Fruit fly (Drosophila melanogaster) whole organism, embryonic: Measurements from ENCODE around the gene CG43163.

Experiments used
- Aef1 ChIP-seq: fragments of 200-800 bp; sonication (Bioruptor generic); IDR thresholded peaks from 3 replicates; pipeline ENCODE4 v1.3.6; 2022; ENCODE audit warnings: missing biosample characterization, missing genetic modification characterization
- Antp ChIP-seq: fragments of 200-800 bp; sonication (Bioruptor generic); optimal IDR thresholded peaks from 3 replicates; lab custom pipeline; 2016; ENCODE audit warnings: missing biosample characterization, missing genetic modification characterization
- Asciz ChIP-seq: fragments of 200-800 bp; sonication (Bioruptor generic); optimal IDR thresholded peaks from 2 replicates; lab custom pipeline; 2017; ENCODE audit warnings: missing biosample characterization, mild to moderate bottlenecking, missing genetic modification characterization, missing genetic modification reagents
- BEAF-32 ChIP-seq: fragments of 200-800 bp; sonication (Bioruptor generic); optimal IDR thresholded peaks from 3 replicates; lab custom pipeline; 2017; ENCODE audit warnings: missing biosample characterization, missing genetic modification characterization, mild to moderate bottlenecking, moderate library complexity, missing genetic modification reagents
- Bgb ChIP-seq: fragments of 200-800 bp; sonication (Bioruptor generic); IDR thresholded peaks from 2 replicates; pipeline ENCODE4 v1.3.6; 2022; ENCODE audit warnings: missing biosample characterization, missing genetic modification characterization; ENCODE audit not compliant: partially characterized antibody
- C15 ChIP-seq: fragments of 200-800 bp; sonication (Bioruptor generic); IDR thresholded peaks from 3 replicates; pipeline ENCODE4 v1.3.6; 2022; ENCODE audit warnings: missing biosample characterization, missing genetic modification characterization
- CG10147 ChIP-seq: fragments of 200-800 bp; sonication (Bioruptor generic); optimal IDR thresholded peaks from 2 replicates; lab custom pipeline; 2019; ENCODE audit warnings: missing biosample characterization, mild to moderate bottlenecking, missing genetic modification characterization, moderate library complexity
- CG10543 ChIP-seq: fragments of 200-800 bp; sonication (Bioruptor generic); optimal IDR thresholded peaks from 3 replicates; lab custom pipeline; 2017; ENCODE audit warnings: missing biosample characterization, mild to moderate bottlenecking, missing genetic modification characterization, moderate library complexity
- CG10654 ChIP-seq: fragments of 200-800 bp; sonication (Bioruptor generic); optimal IDR thresholded peaks from 2 replicates; lab custom pipeline; 2016; ENCODE audit warnings: missing biosample characterization, missing genetic modification characterization
- CG10959 ChIP-seq: fragments of 200-800 bp; sonication (Bioruptor generic); IDR thresholded peaks from 2 replicates; pipeline ENCODE4 v1.3.6; 2022; ENCODE audit warnings: missing biosample characterization, missing genetic modification characterization
- CG11456 ChIP-seq: fragments of 200-800 bp; sonication (Bioruptor generic); IDR thresholded peaks from 3 replicates; pipeline ENCODE4 v1.3.6; 2022; ENCODE audit warnings: missing biosample characterization, missing genetic modification characterization
- CG11696 ChIP-seq: fragments of 200-800 bp; sonication (Bioruptor generic); IDR thresholded peaks from 2 replicates; pipeline ENCODE4 v1.3.6; 2022; ENCODE audit warnings: missing biosample characterization, missing genetic modification characterization
- CG13296 ChIP-seq: fragments of 200-800 bp; sonication (Bioruptor generic); optimal IDR thresholded peaks from 3 replicates; lab custom pipeline; 2018; ENCODE audit warnings: missing biosample characterization, mild to moderate bottlenecking, missing genetic modification characterization
- CG13775 ChIP-seq: fragments of 200-800 bp; sonication (Bioruptor generic); optimal IDR thresholded peaks from 3 replicates; lab custom pipeline; 2017; ENCODE audit warnings: missing biosample characterization, mild to moderate bottlenecking, missing genetic modification characterization
- CG15073 ChIP-seq: fragments of 200-800 bp; sonication (Bioruptor generic); optimal IDR thresholded peaks from 2 replicates; lab custom pipeline; 2016; ENCODE audit warnings: missing biosample characterization, missing genetic modification characterization
- CG15696 ChIP-seq: fragments of 200-800 bp; sonication (Bioruptor generic); optimal IDR thresholded peaks from 2 replicates; lab custom pipeline; 2019; ENCODE audit warnings: missing biosample characterization, mild to moderate bottlenecking, missing genetic modification characterization, moderate library complexity
- CG30403 ChIP-seq: fragments of 200-800 bp; sonication (Bioruptor generic); optimal IDR thresholded peaks from 3 replicates; lab custom pipeline; 2016; ENCODE audit warnings: missing biosample characterization, missing genetic modification characterization
- CG31388 ChIP-seq: fragments of 200-800 bp; sonication (Bioruptor generic); optimal IDR thresholded peaks from 2 replicates; lab custom pipeline; 2016; ENCODE audit warnings: missing biosample characterization, missing genetic modification characterization
- CG32532 ChIP-seq: fragments of 200-800 bp; sonication (Bioruptor generic); IDR thresholded peaks from 2 replicates; pipeline ENCODE4 v1.3.6; 2022; ENCODE audit warnings: missing biosample characterization, missing genetic modification characterization
- CG4360 ChIP-seq: fragments of 200-800 bp; sonication (Bioruptor generic); IDR thresholded peaks from 2 replicates; pipeline ENCODE4 v1.3.6; 2022; ENCODE audit warnings: missing biosample characterization, missing genetic modification characterization
- CG6272 ChIP-seq: fragments of 200-800 bp; sonication (Bioruptor generic); IDR thresholded peaks from 2 replicates; pipeline ENCODE4 v1.3.6; 2022; ENCODE audit warnings: missing biosample characterization, missing genetic modification characterization
- CG7271 ChIP-seq: fragments of 200-800 bp; sonication (Bioruptor generic); optimal IDR thresholded peaks from 2 replicates; lab custom pipeline; 2018; ENCODE audit warnings: missing biosample characterization, mild to moderate bottlenecking, missing genetic modification characterization, moderate library complexity
- CG8388 ChIP-seq: fragments of 200-800 bp; sonication (Bioruptor generic); optimal IDR thresholded peaks from 2 replicates; lab custom pipeline; 2019; ENCODE audit warnings: missing biosample characterization, mild to moderate bottlenecking, missing genetic modification characterization, moderate library complexity
- Camta ChIP-seq: fragments of 200-800 bp; sonication (Bioruptor generic); optimal IDR thresholded peaks from 2 replicates; lab custom pipeline; 2016; ENCODE audit warnings: missing biosample characterization, missing genetic modification characterization
- Deaf1 ChIP-seq: fragments of 200-800 bp; optimal IDR thresholded peaks from 3 replicates; lab custom pipeline; 2019; ENCODE audit warnings: missing biosample characterization, mild to moderate bottlenecking, missing genetic modification characterization, moderate library complexity
- Doc3 ChIP-seq: fragments of 200-800 bp; sonication (Bioruptor generic); IDR thresholded peaks from 3 replicates; pipeline ENCODE4 v1.3.6; 2022; ENCODE audit warnings: missing biosample characterization, missing genetic modification characterization; ENCODE audit not compliant: partially characterized antibody
- ERR ChIP-seq: fragments of 200-800 bp; sonication (Bioruptor generic); optimal IDR thresholded peaks from 2 replicates; lab custom pipeline; 2016; ENCODE audit warnings: missing biosample characterization, missing genetic modification characterization
- Hand ChIP-seq: fragments of 200-800 bp; sonication (Bioruptor generic); optimal IDR thresholded peaks from 2 replicates; lab custom pipeline; 2017; ENCODE audit warnings: mild to moderate bottlenecking, missing biosample characterization, missing genetic modification reagents, missing genetic modification characterization
- HmgZ ChIP-seq: fragments of 200-800 bp; sonication (Bioruptor generic); optimal IDR thresholded peaks from 2 replicates; lab custom pipeline; 2018; ENCODE audit warnings: missing biosample characterization, mild to moderate bottlenecking, missing genetic modification characterization
- Hmx ChIP-seq: fragments of 200-800 bp; sonication (Bioruptor generic); optimal IDR thresholded peaks from 2 replicates; lab custom pipeline; 2016; ENCODE audit warnings: missing biosample characterization, missing genetic modification characterization
- Hr3 ChIP-seq: fragments of 200-800 bp; sonication (Bioruptor generic); optimal IDR thresholded peaks from 3 replicates; lab custom pipeline; 2016; ENCODE audit warnings: missing biosample characterization, missing genetic modification characterization
- Hsf ChIP-seq: fragments of 200-800 bp; sonication (Bioruptor generic); optimal IDR thresholded peaks from 3 replicates; lab custom pipeline; 2016; ENCODE audit warnings: missing biosample characterization, missing genetic modification characterization
- NC2α ChIP-seq: fragments of 200-800 bp; sonication (Bioruptor generic); optimal IDR thresholded peaks from 2 replicates; lab custom pipeline; 2016; ENCODE audit warnings: missing biosample characterization, missing genetic modification characterization
- Sin3A ChIP-seq: fragments of >200 bp; optimal IDR thresholded peaks from 2 replicates; lab custom pipeline; 2018
- Vsx1 ChIP-seq: fragments of 200-800 bp; sonication (Bioruptor generic); optimal IDR thresholded peaks from 2 replicates; lab custom pipeline; 2017; ENCODE audit warnings: missing biosample characterization, mild to moderate bottlenecking, missing genetic modification characterization, missing genetic modification reagents
- aop ChIP-seq: fragments of 200-800 bp; sonication (Bioruptor generic); IDR thresholded peaks from 2 replicates; pipeline ENCODE4 v1.3.6; 2022; ENCODE audit warnings: missing biosample characterization, missing genetic modification characterization
- chn ChIP-seq: fragments of 200-800 bp; sonication (Bioruptor generic); optimal IDR thresholded peaks from 2 replicates; lab custom pipeline; 2016; ENCODE audit warnings: missing biosample characterization, missing genetic modification characterization
- dati ChIP-seq: fragments of 200-800 bp; sonication (Bioruptor generic); IDR thresholded peaks from 2 replicates; pipeline ENCODE4 v1.3.6; 2022; ENCODE audit warnings: missing biosample characterization, missing genetic modification characterization
- grn ChIP-seq: fragments of 200-800 bp; sonication (Bioruptor generic); optimal IDR thresholded peaks from 3 replicates; lab custom pipeline; 2017; ENCODE audit warnings: missing biosample characterization, missing genetic modification characterization
- h ChIP-seq: fragments of >200 bp; optimal IDR thresholded peaks from 2 replicates; lab custom pipeline; 2017
- her ChIP-seq: fragments of 200-800 bp; sonication (Bioruptor generic); optimal IDR thresholded peaks from 2 replicates; lab custom pipeline; 2016; ENCODE audit warnings: missing biosample characterization, missing genetic modification characterization
- ind ChIP-seq: fragments of 200-800 bp; sonication (Bioruptor generic); optimal IDR thresholded peaks from 3 replicates; lab custom pipeline; 2016; ENCODE audit warnings: missing biosample characterization, missing genetic modification characterization
- jumu ChIP-seq: fragments of 200-800 bp; sonication (Bioruptor generic); optimal IDR thresholded peaks from 3 replicates; lab custom pipeline; 2016; ENCODE audit warnings: missing biosample characterization, missing genetic modification characterization
- kni ChIP-seq: fragments of 200-800 bp; sonication (Bioruptor generic); optimal IDR thresholded peaks from 3 replicates; lab custom pipeline; 2017; ENCODE audit warnings: mild to moderate bottlenecking, missing biosample characterization, missing genetic modification reagents, missing genetic modification characterization
- lbe ChIP-seq: fragments of 200-800 bp; sonication (Bioruptor generic); optimal IDR thresholded peaks from 2 replicates; lab custom pipeline; 2016; ENCODE audit warnings: missing biosample characterization, mild to moderate bottlenecking, missing genetic modification characterization
- maf-S ChIP-seq: fragments of 200-800 bp; sonication (Bioruptor generic); optimal IDR thresholded peaks from 2 replicates; lab custom pipeline; 2016; ENCODE audit warnings: missing biosample characterization, missing genetic modification characterization
- nau ChIP-seq: fragments of 200-800 bp; sonication (Bioruptor generic); optimal IDR thresholded peaks from 3 replicates; lab custom pipeline; 2017; ENCODE audit warnings: missing biosample characterization, mild to moderate bottlenecking, missing genetic modification characterization, missing genetic modification reagents
- ro ChIP-seq: fragments of 200-800 bp; sonication (Bioruptor generic); IDR thresholded peaks from 2 replicates; pipeline ENCODE4 v1.3.6; 2022; ENCODE audit warnings: missing biosample characterization, missing genetic modification characterization
- tin ChIP-seq: fragments of 200-800 bp; sonication (Bioruptor generic); optimal IDR thresholded peaks from 3 replicates; lab custom pipeline; 2016; ENCODE audit warnings: missing biosample characterization, missing genetic modification characterization
- tio ChIP-seq: fragments of 200-800 bp; sonication (Bioruptor generic); optimal IDR thresholded peaks from 2 replicates; lab custom pipeline; 2017; ENCODE audit warnings: missing biosample characterization, missing genetic modification characterization, inconsistent platforms
- zf30C ChIP-seq: fragments of 200-800 bp; sonication (Bioruptor generic); optimal IDR thresholded peaks from 3 replicates; lab custom pipeline; 2018; ENCODE audit warnings: missing biosample characterization, mild to moderate bottlenecking, missing genetic modification characterization

Gene CG43163

dm6 chr3L:8524816-8525625 lies 18.1 kb upstream of the CG43163 start, which contains the start of the genes GstO1 and foi (continued):
- TF ChIP-seq CG10654 (GFP tag; lab: Kevin White, UChicago) (no peak), ro (GFP tag; lab: Robert Waterston, UW) (no peak), CG7271 (tag; lab: Kevin White, UChicago) (peak; percentile 73), Antp (no peak), kni (no peak), CG11696 (GFP tag; lab: Robert Waterston, UW) (no peak), her (GFP tag; lab: Kevin White, UChicago) (no peak), CG15696 (tag; lab: Kevin White, UChicago) (no peak), h (lab: Kevin White, UChicago) (no peak), CG4360 (GFP tag; lab: Robert Waterston, UW) (no peak), Hr3 (GFP tag; lab: Kevin White, UChicago) (peak; percentile 15), Asciz (GFP tag; lab: Kevin White, UChicago) (no peak), Bgb (GFP tag; lab: Robert Waterston, UW) (peak; percentile 99), Hmx (GFP tag; lab: Kevin White, UChicago) (no peak), Doc3 (GFP tag; lab: Robert Waterston, UW) (peak; percentile 91), CG11456 (GFP tag; lab: Robert Waterston, UW) (no peak), CG10959 (no peak), CG31388 (GFP tag; lab: Kevin White, UChicago) (no peak), Aef1 (GFP tag; lab: Robert Waterston, UW) (no peak), jumu (no peak), Vsx1 (GFP tag; lab: Kevin White, UChicago) (no peak), CG6272 (GFP tag; lab: Robert Waterston, UW) (peak; percentile 60; the same call in 1 of the 2 replicates), CG10147 (GFP tag; lab: Kevin White, UChicago) (peak; percentile 6), lbe (GFP tag; lab: Kevin White, UChicago) (peak; percentile 52), NC2α (GFP tag; lab: Kevin White, UChicago) (no peak), C15 (no peak), tio (GFP tag; lab: Kevin White, UChicago) (no peak), nau (GFP tag; lab: Kevin White, UChicago) (no peak), zf30C (GFP tag; lab: Kevin White, UChicago) (no peak), Hand (no peak), aop (no peak), Deaf1 (peak; percentile 2), CG32532 (GFP tag; lab: Robert Waterston, UW) (peak; percentile 65; the same call in 1 of the 2 replicates), CG8388 (no peak), Hsf (GFP tag; lab: Kevin White, UChicago) (peak; percentile 3), HmgZ (tag; lab: Kevin White, UChicago) (peak; percentile 58), maf-S (GFP tag; lab: Kevin White, UChicago) (no peak), CG13775 (GFP tag; lab: Kevin White, UChicago) (peak; percentile 19), CG15073 (no peak), grn (GFP tag; lab: Kevin White, UChicago) (peak; percentile 35), CG13296 (GFP tag; lab: Kevin White, UChicago) (no peak), dati (GFP tag; lab: Robert Waterston, UW) (no peak), CG30403 (peak; percentile 39), Sin3A (lab: Kevin White, UChicago) (peak; percentile 20), BEAF-32 (GFP tag; lab: Kevin White, UChicago) (peak; percentile 96), Camta (GFP tag; lab: Kevin White, UChicago) (no peak), CG10543 (no peak), tin (GFP tag; lab: Kevin White, UChicago) (peak; percentile 35), ind (peak; percentile 32), ERR (GFP tag; lab: Kevin White, UChicago) (no peak), chn (peak; percentile 15)
